Worm (Caenorhabditis elegans) whole organism, L3 larva: ENCODE measurements around the gene F44A6.5.

ENCODE experiments used
- ama-1 ChIP-seq: fragments of 150-350 bp; optimal IDR thresholded peaks from 2 replicates; lab custom pipeline; 2018
- egl-27 ChIP-seq: sonication (generic microtip); optimal IDR thresholded peaks from 4 replicates; lab custom pipeline; 2017; ENCODE audit warnings: missing biosample characterization, missing genetic modification reagents, missing genetic modification characterization
- fkh-10 ChIP-seq: sonication (generic microtip); optimal IDR thresholded peaks from 2 replicates; lab custom pipeline; 2017; ENCODE audit warnings: missing biosample characterization, missing genetic modification reagents, missing genetic modification characterization
- jun-1 ChIP-seq: fragments of 150-350 bp; optimal IDR thresholded peaks from 2 replicates; lab custom pipeline; 2014; ENCODE audit warnings: missing biosample characterization, missing genetic modification reagents, missing genetic modification characterization
- lin-15B ChIP-seq: fragments of 150-350 bp; optimal IDR thresholded peaks from 2 replicates; lab custom pipeline; 2014; ENCODE audit warnings: missing biosample characterization, missing genetic modification characterization
- nhr-28 ChIP-seq: fragments of 150-350 bp; optimal IDR thresholded peaks from 2 replicates; lab custom pipeline; 2014; ENCODE audit warnings: missing biosample characterization, missing genetic modification characterization
- nhr-67 ChIP-seq: fragments of 150-350 bp; optimal IDR thresholded peaks from 2 replicates; lab custom pipeline; 2014; ENCODE audit warnings: missing biosample characterization, missing genetic modification characterization
- tbx-2 ChIP-seq: sonication (generic microtip); optimal IDR thresholded peaks from 2 replicates; lab custom pipeline; 2016; ENCODE audit warnings: mild to moderate bottlenecking, missing genetic modification characterization, missing compliant biosample characterization
- unc-62 ChIP-seq: fragments of 150-350 bp; sonication (generic microtip); optimal IDR thresholded peaks from 4 replicates; lab custom pipeline; 2014; ENCODE audit warnings: missing biosample characterization, missing genetic modification reagents, missing genetic modification characterization
- zag-1 ChIP-seq: fragments of 150-350 bp; optimal IDR thresholded peaks from 2 replicates; lab custom pipeline; 2014; ENCODE audit warnings: missing biosample characterization, missing genetic modification characterization
- ztf-11 ChIP-seq: fragments of 150-350 bp; optimal IDR thresholded peaks from 2 replicates; lab custom pipeline; 2014; ENCODE audit warnings: missing biosample characterization, missing genetic modification characterization
- ztf-4 ChIP-seq: fragments of 150-350 bp; optimal IDR thresholded peaks from 2 replicates; lab custom pipeline; 2014; ENCODE audit warnings: missing biosample characterization, missing genetic modification characterization

ce11 chrX:10174683-10175082 is 44.0 kb downstream of the F44A6.5 start, which contains the start of gene C07A4.3:
- TF ChIP-seq unc-62 (GFP tag; lab: Kevin White, UChicago) (no peak), zag-1 (tag; lab: Kevin White, UChicago) (no peak), nhr-28 (tag; lab: Kevin White, UChicago) (no peak), ztf-4 (tag; lab: Kevin White, UChicago) (no peak), lin-15B (tag; lab: Kevin White, UChicago) (no peak), nhr-67 (no peak), ztf-11 (tag; lab: Kevin White, UChicago) (no peak), ama-1 (lab: Kevin White, UChicago) (no peak), jun-1 (tag; lab: Kevin White, UChicago) (no peak), fkh-10 (no peak), tbx-2 (no peak), egl-27 (no peak)
